Worm (Caenorhabditis elegans): ENCODE results near the gene sra-38.
A peak's percentile ranks its signal among the peaks of the same experiment; 100 is the strongest.

The sra-38 gene

ce11 chrX:13851590-13851989, 48.4 kb downstream of the sra-38 start:
- TF ChIP-seq elt-2 (tag; optimal IDR thresholded peaks at IDR 0.05): peak; percentile 27
- TF ChIP-seq efl-1 (optimal IDR thresholded peaks at IDR 0.05): no peak
- TF ChIP-seq efl-1 (GFP tag; optimal IDR thresholded peaks at IDR 0.05 in 1 of 2): peak in 1 of 2 experiments; percentile 13
- TF ChIP-seq snu-23 (GFP tag; optimal IDR thresholded peaks at IDR 0.05): no peak
- TF ChIP-seq fkh-4 (tag; optimal IDR thresholded peaks at IDR 0.05; ENCODE audit: borderline replicate concordance): no peak

- TF ChIP-seq efl-1 (optimal IDR thresholded peaks at IDR 0.05): no peak
- TF ChIP-seq efl-1 (GFP tag; optimal IDR thresholded peaks at IDR 0.05 in 1 of 2): peak in 1 of 2 experiments; percentile 83
- TF ChIP-seq fos-1 (tag; optimal IDR thresholded peaks at IDR 0.05): no peak
- TF ChIP-seq unc-130 (tag; optimal IDR thresholded peaks at IDR 0.05): no peak
- no peak for TF ChIP-seq ceh-82 (tag; optimal IDR thresholded peaks at IDR 0.05)
Measured at ce11 chrX:13850359-13850758, 49.6 kb downstream of the sra-38 start.

All from whole organism, L1 larva.